Worm (Caenorhabditis elegans) whole organism, early embryonic: ENCODE measurements around the gene tsen-2.
"Not testable (repeated sequence)": the region's sequence is repeated elsewhere in the genome, so short reads cannot be mapped to it uniquely, and the experiment has no call there.

ENCODE experiments used
- B0310.2 ChIP-seq: sonication (generic microtip); optimal IDR thresholded peaks from 2 replicates; lab custom pipeline; 2016; ENCODE audit warnings: mild to moderate bottlenecking, missing genetic modification characterization, missing compliant biosample characterization
- F13C5.2 ChIP-seq: sonication (generic microtip); optimal IDR thresholded peaks from 2 replicates; lab custom pipeline; 2017; ENCODE audit warnings: mild to moderate bottlenecking, missing genetic modification characterization, inconsistent platforms, missing compliant biosample characterization
- aly-1 ChIP-seq: sonication (generic microtip); optimal IDR thresholded peaks from 2 replicates; lab custom pipeline; 2016; ENCODE audit warnings: missing genetic modification characterization, missing compliant biosample characterization
- ama-1 ChIP-seq: fragments of 150-350 bp; optimal IDR thresholded peaks from 2 replicates; lab custom pipeline; 2014
- ceh-13 ChIP-seq: fragments of 200-800 bp; sonication (Bioruptor generic); optimal IDR thresholded peaks from 2 replicates; lab custom pipeline; 2018; ENCODE audit warnings: mild to moderate bottlenecking, missing genetic modification characterization, missing compliant biosample characterization
- ceh-36 ChIP-seq: sonication (generic microtip); optimal IDR thresholded peaks from 2 replicates; lab custom pipeline; 2016; ENCODE audit warnings: missing genetic modification characterization, inconsistent platforms, missing compliant biosample characterization
- ets-7 ChIP-seq: sonication (generic microtip); optimal IDR thresholded peaks from 2 replicates; lab custom pipeline; 2016; ENCODE audit warnings: missing genotype, missing genetic modification characterization, missing compliant biosample characterization
- flt-1 ChIP-seq: fragments of 200-800 bp; sonication (Bioruptor generic); IDR thresholded peaks from 2 replicates; pipeline ENCODE4 v1.3.6; 2022; ENCODE audit warnings: missing genetic modification characterization, missing compliant biosample characterization
- hmbx-1 ChIP-seq: sonication (generic microtip); optimal IDR thresholded peaks from 2 replicates; lab custom pipeline; 2016; ENCODE audit warnings: mild to moderate bottlenecking, missing genetic modification characterization, missing compliant biosample characterization
- hmg-4 ChIP-seq: fragments of 200-800 bp; sonication (Bioruptor generic); optimal IDR thresholded peaks from 2 replicates; lab custom pipeline; 2018; ENCODE audit warnings: mild to moderate bottlenecking, missing genetic modification characterization, missing compliant biosample characterization
- hnd-1 ChIP-seq: sonication (generic microtip); optimal IDR thresholded peaks from 2 replicates; lab custom pipeline; 2016; ENCODE audit warnings: missing genetic modification characterization, missing compliant biosample characterization
- pes-1 ChIP-seq: fragments of 200-800 bp; sonication (Bioruptor generic); IDR thresholded peaks from 2 replicates; pipeline ENCODE4 v1.3.6; 2022; ENCODE audit warnings: missing genetic modification reagents, missing genetic modification characterization, missing compliant biosample characterization
- scrt-1 ChIP-seq: fragments of 200-800 bp; sonication (Bioruptor generic); IDR thresholded peaks from 2 replicates; pipeline ENCODE4 v1.3.6; 2022; ENCODE audit warnings: missing genetic modification characterization, missing compliant biosample characterization
- sea-1 ChIP-seq: fragments of 200-800 bp; sonication (Bioruptor generic); conservative IDR thresholded peaks from 2 replicates; pipeline ENCODE4 v1.3.6; 2022; ENCODE audit warnings: missing genetic modification characterization, missing compliant biosample characterization
- tbx-11 ChIP-seq: fragments of 200-800 bp; sonication (Bioruptor generic); IDR thresholded peaks from 2 replicates; pipeline ENCODE4 v1.3.6; 2022; ENCODE audit warnings: missing genetic modification characterization, missing compliant biosample characterization
- tbx-37 ChIP-seq: fragments of 200-800 bp; sonication (Bioruptor generic); conservative IDR thresholded peaks from 2 replicates; pipeline ENCODE4 v1.3.6; 2022; ENCODE audit warnings: missing genetic modification reagents, missing genetic modification characterization, missing compliant biosample characterization
- tra-4 ChIP-seq: sonication (generic microtip); optimal IDR thresholded peaks from 2 replicates; lab custom pipeline; 2017; ENCODE audit warnings: missing genetic modification characterization, missing compliant biosample characterization

The tsen-2 gene

ce11 chrIII:11892939-11893338, 5.1 kb downstream of the tsen-2 start, which contains the start of gene Y56A3A.41:
Gene Y56A3A.41 (minus strand): TSS chrIII:11893039.
- no peak for TF ChIP-seq tbx-11 (GFP tag; lab: Robert Waterston, UW)
- no peak for TF ChIP-seq sea-1 (GFP tag; lab: Robert Waterston, UW)
- TF ChIP-seq B0310.2 (tag; lab: Kevin White, UChicago) = no peak
- no peak for TF ChIP-seq ceh-36
- no peak for TF ChIP-seq aly-1
- TF ChIP-seq ceh-13 = no peak
- no peak for TF ChIP-seq flt-1 (GFP tag; lab: Robert Waterston, UW)
- TF ChIP-seq ets-7 (tag; lab: Kevin White, UChicago) = no peak
- no peak for TF ChIP-seq F13C5.2 (tag; lab: Kevin White, UChicago)
- TF ChIP-seq tbx-37 (GFP tag; lab: Robert Waterston, UW) = no peak
- TF ChIP-seq ama-1 (lab: Kevin White, UChicago) = no peak
- TF ChIP-seq hmbx-1 = no peak
- TF ChIP-seq tra-4 (tag; lab: Kevin White, UChicago) = no peak
- TF ChIP-seq hmg-4 = no peak
- no peak for TF ChIP-seq pes-1 (GFP tag; lab: Robert Waterston, UW)
- no peak for TF ChIP-seq scrt-1

- no peak for TF ChIP-seq hmbx-1
Observed at ce11 chrIII:11891335-11891734, 6.7 kb downstream of the tsen-2 start, which contains the start of gene faah-5. Gene faah-5 (minus strand): TSS chrIII:11891435.

- not testable (repeated sequence) for TF ChIP-seq hnd-1; F13C5.2 (tag; lab: Kevin White, UChicago); scrt-1
Observed at ce11 chrIII:11883694-11884093, 14.4 kb downstream of the tsen-2 start, which contains the start of gene fbxb-22. Gene fbxb-22 (minus strand): TSS chrIII:11883754.

ce11 chrIII:11881549-11881948, 16.5 kb downstream of the tsen-2 start:
- TF ChIP-seq hmg-4 (no peak), tra-4 (tag; lab: Kevin White, UChicago) (no peak), scrt-1 (no peak)

ce11 chrIII:11878751-11879150, 19.3 kb downstream of the tsen-2 start, which contains the start of gene Y56A3A.6:
Gene Y56A3A.6 (minus strand): TSS chrIII:11878803.
- TF ChIP-seq hmbx-1 = no peak
- TF ChIP-seq scrt-1 = no peak
- no peak for TF ChIP-seq ama-1 (lab: Kevin White, UChicago)
- TF ChIP-seq ceh-13 = no peak
- TF ChIP-seq aly-1 = no peak
- TF ChIP-seq ceh-36 = no peak
- no peak for TF ChIP-seq hmg-4
- TF ChIP-seq ets-7 (tag; lab: Kevin White, UChicago) = no peak
- TF ChIP-seq flt-1 (GFP tag; lab: Robert Waterston, UW) = no peak
- no peak for TF ChIP-seq hnd-1
- no peak for TF ChIP-seq tbx-11 (GFP tag; lab: Robert Waterston, UW)
- TF ChIP-seq tbx-37 (GFP tag; lab: Robert Waterston, UW) = no peak
- no peak for TF ChIP-seq F13C5.2 (tag; lab: Kevin White, UChicago)
- TF ChIP-seq pes-1 (GFP tag; lab: Robert Waterston, UW) = no peak
- TF ChIP-seq tra-4 (tag; lab: Kevin White, UChicago) = no peak

- TF ChIP-seq B0310.2 (tag; lab: Kevin White, UChicago) (no peak), ets-7 (tag; lab: Kevin White, UChicago) (no peak), scrt-1 (no peak), F13C5.2 (tag; lab: Kevin White, UChicago) (no peak), hmbx-1 (no peak), hnd-1 (no peak), tbx-37 (GFP tag; lab: Robert Waterston, UW) (no peak), aly-1 (no peak), ceh-36 (no peak), sea-1 (GFP tag; lab: Robert Waterston, UW) (no peak), hmg-4 (no peak), ama-1 (lab: Kevin White, UChicago) (no peak), ceh-13 (no peak), tra-4 (tag; lab: Kevin White, UChicago) (no peak), flt-1 (GFP tag; lab: Robert Waterston, UW) (no peak)
Observed at ce11 chrIII:11876130-11876529, 21.9 kb downstream of the tsen-2 start.

- no peak for TF ChIP-seq ceh-36
- no peak for TF ChIP-seq tbx-37 (GFP tag; lab: Robert Waterston, UW)
Observed at ce11 chrIII:11874242-11874641, 23.8 kb downstream of the tsen-2 start.

ce11 chrIII:11871617-11872016, 26.5 kb downstream of the tsen-2 start:
- TF ChIP-seq F13C5.2 (tag; lab: Kevin White, UChicago) (no peak), B0310.2 (tag; lab: Kevin White, UChicago) (no peak), pes-1 (GFP tag; lab: Robert Waterston, UW) (no peak), tra-4 (tag; lab: Kevin White, UChicago) (no peak), hnd-1 (no peak), hmbx-1 (no peak), ama-1 (lab: Kevin White, UChicago) (no peak), ceh-36 (no peak), scrt-1 (no peak)

- TF ChIP-seq F13C5.2 (tag; lab: Kevin White, UChicago) (peak; percentile 55), scrt-1 (no peak), flt-1 (GFP tag; lab: Robert Waterston, UW) (no peak), hnd-1 (no peak), tbx-37 (GFP tag; lab: Robert Waterston, UW) (peak; percentile 51), sea-1 (GFP tag; lab: Robert Waterston, UW) (no peak), ceh-36 (no peak), tbx-11 (GFP tag; lab: Robert Waterston, UW) (no peak), B0310.2 (tag; lab: Kevin White, UChicago) (no peak), hmg-4 (peak; percentile 72), ets-7 (tag; lab: Kevin White, UChicago) (no peak), hmbx-1 (no peak), tra-4 (tag; lab: Kevin White, UChicago) (no peak), pes-1 (GFP tag; lab: Robert Waterston, UW) (peak; percentile 43; the same call in 1 of the 2 replicates), aly-1 (no peak), ceh-13 (no peak), ama-1 (lab: Kevin White, UChicago) (no peak)
Observed at ce11 chrIII:11870009-11870408, 28.1 kb downstream of the tsen-2 start.
